Worm (Caenorhabditis elegans) whole organism, dauer: Measurements from ENCODE around the gene C39D10.5.

Experiments
- unc-62 ChIP-seq: sonication (generic microtip); optimal IDR thresholded peaks from 2 replicates; lab custom pipeline; 2017; ENCODE audit warnings: missing biosample characterization, missing genetic modification reagents, missing genetic modification characterization

The C39D10.5 gene

ce11 chrX:7892296-7892695, at the start of gene C39D10.5:
Gene C39D10.5 (minus strand): TSS chrX:7892396.
- TF ChIP-seq unc-62 = no peak

ce11 chrX:7932453-7932852, 40.3 kb upstream of the C39D10.5 start:
- TF ChIP-seq unc-62 = no peak

DNA sequence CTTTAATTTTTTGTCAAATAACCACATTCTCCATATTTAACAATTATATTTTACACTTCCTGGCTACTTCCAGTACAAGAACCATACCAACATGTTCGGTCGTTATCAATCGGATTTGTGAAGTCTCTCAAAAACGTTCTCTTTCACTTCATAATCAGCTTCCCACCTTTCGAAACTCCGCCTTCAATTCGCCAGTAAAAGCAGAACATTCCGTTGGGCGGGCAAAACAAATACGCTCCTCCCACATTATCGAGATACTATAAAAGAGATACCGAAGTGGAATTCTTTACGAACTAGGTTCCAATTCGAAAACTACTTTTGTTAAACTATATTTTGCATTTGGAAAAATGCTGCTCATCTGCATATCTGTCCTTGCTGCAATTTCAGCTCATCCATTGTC, 38.3 kb upstream of the C39D10.5 start, which contains the start of gene zig-3:
Gene zig-3, plus strand, starts transcription at position 301 of the 400 bp plus-strand sequence.
- TF ChIP-seq unc-62 = no peak

DNA sequence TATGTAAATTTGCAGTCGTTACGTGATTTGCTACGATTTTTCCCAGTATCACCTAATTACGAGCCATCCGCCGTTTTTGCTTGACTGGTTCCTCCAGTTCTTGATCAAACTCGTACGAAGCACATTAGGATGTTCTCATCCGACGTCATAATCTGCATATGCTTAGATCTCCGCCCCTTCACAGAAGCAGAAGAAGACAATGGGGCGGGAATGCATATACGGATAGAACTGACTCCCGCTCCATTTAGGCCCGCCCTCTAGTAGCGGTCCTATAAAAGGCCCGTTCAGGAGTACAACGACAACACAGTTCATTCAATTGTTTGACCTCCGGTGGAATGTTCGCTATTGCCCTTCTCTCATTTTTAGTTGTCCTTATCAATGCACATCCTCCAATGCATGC, 32.9 kb upstream of the C39D10.5 start, which contains the start of gene zig-4:
Gene zig-4, plus strand, starts transcription at position 301 of the 400 bp plus-strand sequence.
- TF ChIP-seq unc-62 = no peak

ce11 chrX:7921130-7921529, 28.9 kb upstream of the C39D10.5 start:
- no peak for TF ChIP-seq unc-62

ce11 chrX:7916076-7916475, 23.9 kb upstream of the C39D10.5 start:
- no peak for TF ChIP-seq unc-62

DNA sequence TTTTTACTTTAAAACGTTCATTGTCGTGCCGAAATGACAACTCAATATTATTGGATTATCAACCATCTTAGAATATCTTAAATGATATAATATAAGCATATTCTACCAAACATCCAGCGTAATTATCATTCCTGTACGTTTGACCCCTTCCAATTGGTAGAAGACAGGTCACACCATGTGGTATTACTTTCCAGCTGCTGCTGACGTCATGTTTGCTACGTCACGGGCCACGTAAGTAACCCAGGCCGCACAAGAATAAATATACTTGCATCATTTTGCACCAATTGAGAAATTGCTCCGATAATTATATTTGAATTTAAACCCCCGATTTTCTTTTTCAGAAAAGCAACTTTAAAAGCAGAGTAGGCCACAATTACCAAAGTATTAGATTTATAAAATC, 23.4 kb upstream of the C39D10.5 start:
- no peak for TF ChIP-seq unc-62

ce11 chrX:7913830-7914229, 21.6 kb upstream of the C39D10.5 start, which contains the start of gene C39D10.7:
Gene C39D10.7 (minus strand): TSS chrX:7913930.
- TF ChIP-seq unc-62 = no peak

DNA sequence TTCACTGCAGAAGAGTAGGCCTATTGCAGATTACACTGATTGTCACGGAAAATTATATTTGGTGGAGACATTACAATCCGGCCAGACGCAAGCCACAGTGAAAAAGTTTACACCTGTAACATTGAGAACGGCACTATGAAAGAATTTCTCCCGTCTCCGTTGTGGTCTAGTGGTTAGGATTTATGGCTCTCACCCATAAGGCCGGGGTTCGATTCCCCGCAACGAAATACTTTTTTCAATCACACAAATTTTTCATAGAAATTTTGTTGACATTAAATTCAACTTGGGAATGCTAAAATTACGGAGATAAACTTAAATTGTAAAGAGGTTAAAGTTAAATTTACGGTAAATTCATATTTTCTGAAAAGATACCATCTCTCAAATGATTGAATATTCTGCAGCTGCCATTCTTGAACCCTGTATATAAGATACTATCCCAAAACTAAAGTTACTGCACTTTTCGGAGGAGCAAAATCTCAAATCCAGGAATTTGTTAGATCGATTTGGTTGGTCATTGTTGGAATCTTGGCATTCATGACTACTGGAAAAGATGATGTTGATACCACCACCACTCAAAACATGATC, 14.3 kb upstream of the C39D10.5 start, which contains the start of gene C39D10.1:
Gene C39D10.1, plus strand, starts transcription at position 535 of the 585 bp plus-strand sequence.
- no peak for TF ChIP-seq unc-62

DNA sequence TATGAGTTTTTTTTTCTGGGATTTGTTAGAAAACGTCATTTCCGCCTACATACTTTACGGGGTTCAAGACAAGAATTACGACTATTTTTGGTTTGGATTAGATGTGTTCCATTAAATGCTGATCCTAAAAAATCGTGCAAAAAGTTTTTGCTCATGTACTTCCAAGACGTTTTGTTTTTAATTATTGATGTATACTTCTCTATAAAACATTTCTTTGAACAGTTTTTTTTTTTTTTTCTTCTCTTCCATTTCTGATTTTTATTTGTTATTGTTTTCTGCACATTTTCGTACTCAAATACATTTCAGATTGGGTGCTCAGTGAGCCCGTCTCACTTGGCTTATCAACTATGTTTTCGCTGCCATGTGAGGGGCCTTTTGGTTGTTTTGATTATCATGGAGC, 10.8 kb upstream of the C39D10.5 start, which contains the start of gene C39D10.11:
Gene C39D10.11, plus strand, starts transcription at position 301 of the 400 bp plus-strand sequence.
- TF ChIP-seq unc-62 = no peak

- TF ChIP-seq unc-62 = no peak
Observed at ce11 chrX:7901840-7902239, 9.6 kb upstream of the C39D10.5 start.

- TF ChIP-seq unc-62 = no peak
Observed at ce11 chrX:7900180-7900579, 8.0 kb upstream of the C39D10.5 start.

DNA sequence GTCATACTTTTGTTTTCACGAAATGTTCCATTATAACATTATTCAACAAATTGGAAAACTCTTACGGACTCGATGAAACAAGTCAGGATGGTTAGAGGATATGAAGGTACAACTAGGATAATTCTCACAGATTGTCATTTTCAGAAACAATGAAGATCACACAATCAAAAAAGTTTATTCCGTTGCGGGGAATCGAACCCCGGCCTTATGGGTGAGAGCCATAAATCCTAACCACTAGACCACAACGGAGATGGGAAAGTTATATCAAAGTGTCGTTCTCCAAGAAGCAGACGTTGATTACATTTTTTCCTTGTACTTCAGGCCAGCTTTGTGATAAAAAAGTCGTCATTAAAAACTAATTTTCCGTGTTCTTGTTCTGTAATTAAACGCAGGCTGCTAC, 5.9 kb upstream of the C39D10.5 start:
- TF ChIP-seq unc-62 = no peak

DNA sequence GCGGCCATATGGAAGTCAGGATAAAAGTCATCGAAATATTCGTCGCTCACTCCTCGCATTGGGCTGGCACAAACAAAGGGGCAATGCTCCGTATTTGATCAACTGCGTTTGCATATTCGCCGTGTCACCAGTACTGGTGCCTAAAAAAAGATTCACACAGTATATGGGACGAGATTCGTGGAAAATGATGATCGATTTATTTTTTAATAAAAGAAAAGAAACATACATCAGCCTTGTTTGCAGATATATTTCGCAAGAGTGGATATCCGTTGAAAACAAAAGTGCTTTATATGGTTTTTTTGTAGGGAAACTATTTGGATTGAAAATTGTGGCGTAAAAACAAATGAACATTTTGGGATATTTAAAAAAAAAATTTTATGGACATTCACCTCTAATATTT, 5.5 kb upstream of the C39D10.5 start, which contains the start of gene latd-1:
Gene latd-1, minus strand, starts transcription at position 101 of the 400 bp plus-strand sequence.
- TF ChIP-seq unc-62 = no peak

DNA sequence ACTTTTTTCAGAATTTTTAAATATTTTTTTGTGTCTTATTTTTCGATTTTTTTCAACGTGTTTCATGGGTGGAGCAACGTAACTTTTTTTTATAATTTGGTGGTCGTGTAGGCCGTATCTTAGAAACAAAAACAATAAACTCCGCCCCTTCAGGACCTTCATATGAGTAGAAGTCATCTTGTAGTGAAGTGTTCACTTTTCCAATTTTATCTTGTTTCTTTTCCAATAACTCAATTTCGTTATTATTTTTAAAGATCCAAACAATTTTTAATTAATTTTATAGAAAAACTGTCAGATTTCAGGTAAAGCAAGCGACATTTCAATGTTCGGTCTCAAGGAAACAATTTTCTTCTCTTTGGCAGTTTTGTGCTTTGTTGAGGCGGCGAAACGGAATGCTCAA, 3.3 kb downstream of the C39D10.5 start, which contains the start of gene C39D10.2:
Gene C39D10.2, plus strand, starts transcription at position 301 of the 400 bp plus-strand sequence.
- no peak for TF ChIP-seq unc-62

DNA sequence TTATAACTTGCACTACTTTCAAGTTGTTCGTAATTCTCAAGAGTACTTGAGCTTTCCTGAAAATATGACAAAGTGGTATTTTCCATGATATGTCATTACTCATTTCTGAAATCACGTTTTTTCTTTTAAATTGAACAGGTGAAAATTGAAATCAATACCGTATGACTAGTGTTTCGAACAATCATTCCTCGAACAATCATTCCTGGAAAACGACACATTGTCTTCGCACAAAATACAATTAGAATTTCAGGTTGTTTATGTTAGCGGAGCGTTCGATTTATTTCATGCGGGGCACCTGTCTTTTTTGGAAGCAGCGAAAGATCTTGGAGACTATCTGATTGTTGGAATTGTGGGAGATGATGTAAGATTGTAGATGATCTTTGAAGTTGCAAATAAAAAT, 6.0 kb downstream of the C39D10.5 start:
- TF ChIP-seq unc-62 = no peak

ce11 chrX:7883994-7884393, 8.2 kb downstream of the C39D10.5 start, which contains the start of gene pcyt-2.2:
Gene pcyt-2.2 (plus strand): TSS chrX:7884294.
- TF ChIP-seq unc-62 = no peak

ce11 chrX:7881307-7881706, 10.9 kb downstream of the C39D10.5 start:
- no peak for TF ChIP-seq unc-62
